Worm (Caenorhabditis elegans): ENCODE measurements around the gene F16G10.8.

ce11 chrII:2398884-2399283, 15.7 kb upstream of the F16G10.8 start, which contains the start of gene F16G10.14:
- TF ChIP-seq ref-1 (GFP tag; conservative IDR thresholded peaks at IDR 0.05) (no peak), tab-1 (GFP tag; IDR thresholded peaks at IDR 0.05) (no peak), klf-2 (GFP tag; conservative IDR thresholded peaks at IDR 0.05) (no peak), ztf-29 (GFP tag; IDR thresholded peaks at IDR 0.05) (no peak), flt-1 (GFP tag; IDR thresholded peaks at IDR 0.05) (no peak)
